Worm (Caenorhabditis elegans) whole organism, L1 larva: Measurements from ENCODE around the gene sbds-1.

ENCODE experiments used
- Y116A8C.19 ChIP-seq: sonication (generic microtip); optimal IDR thresholded peaks from 2 replicates; lab custom pipeline; 2016; ENCODE audit warnings: missing compliant biosample characterization, missing genetic modification characterization, borderline replicate concordance
- aha-1 ChIP-seq: fragments of 150-350 bp; optimal IDR thresholded peaks from 2 replicates; lab custom pipeline; 2014; ENCODE audit warnings: missing biosample characterization, missing genetic modification characterization
- ama-1 ChIP-seq: fragments of 150-350 bp; optimal IDR thresholded peaks from 2 replicates; lab custom pipeline; 2014
- blmp-1 ChIP-seq: fragments of 150-350 bp; optimal IDR thresholded peaks from 2 replicates; lab custom pipeline; 2014; ENCODE audit warnings: missing biosample characterization, missing genetic modification characterization
- ceh-88 ChIP-seq: fragments of 200-800 bp; sonication (Bioruptor generic); IDR thresholded peaks from 2 replicates; pipeline ENCODE4 v1.3.6; 2022; ENCODE audit warnings: missing genetic modification characterization, missing compliant biosample characterization
- efl-1 ChIP-seq, 4 experiments: fragments of 150-350 bp; optimal IDR thresholded peaks in 3 of 4; peaks in 1 of 4; 1 replicate in 1 of 4; 2 replicates in 3 of 4; lab custom pipeline; 2014; ENCODE audit warnings: missing biosample characterization in 2 of 4, missing genetic modification characterization in 2 of 4, missing genetic modification reagents in 2 of 4
- egl-13 ChIP-seq: sonication (generic microtip); optimal IDR thresholded peaks from 2 replicates; lab custom pipeline; 2016; ENCODE audit warnings: missing genotype, missing genetic modification reagents, missing genetic modification characterization, missing compliant biosample characterization
- egl-27 ChIP-seq, 2 experiments: fragments of 150-350 bp in 1 of 2; sonication (generic microtip); optimal IDR thresholded peaks; 3 replicates each; lab custom pipeline; 2017 to 2018; ENCODE audit warnings: missing biosample characterization in 2 of 2, missing genetic modification characterization in 2 of 2, missing genetic modification reagents in 2 of 2
- elt-2 ChIP-seq: sonication (generic microtip); optimal IDR thresholded peaks from 2 replicates; lab custom pipeline; 2016; ENCODE audit warnings: missing genetic modification characterization, mild to moderate bottlenecking, inconsistent platforms, missing compliant biosample characterization, missing genetic modification reagents
- elt-3 ChIP-seq, 6 experiments: fragments of 150-350 bp in 1 of 6; sonication (generic microtip); optimal IDR thresholded peaks; 2 replicates each; lab custom pipeline; 2017 to 2018; ENCODE audit warnings: missing biosample characterization in 6 of 6, missing genetic modification characterization in 6 of 6, inconsistent platforms in 1 of 6
- fkh-4 ChIP-seq: sonication (generic microtip); optimal IDR thresholded peaks from 2 replicates; lab custom pipeline; 2016; ENCODE audit warnings: missing compliant biosample characterization, missing genetic modification characterization, borderline replicate concordance
- fos-1 ChIP-seq: fragments of 150-350 bp; optimal IDR thresholded peaks from 2 replicates; lab custom pipeline; 2014; ENCODE audit warnings: missing biosample characterization, missing genetic modification characterization
- hpl-2 ChIP-seq: fragments of 150-350 bp; optimal IDR thresholded peaks from 2 replicates; lab custom pipeline; 2014; ENCODE audit warnings: missing biosample characterization, missing genetic modification reagents, missing genetic modification characterization
- irx-1 ChIP-seq: sonication (generic microtip); optimal IDR thresholded peaks from 2 replicates; lab custom pipeline; 2016; ENCODE audit warnings: missing genetic modification characterization, missing compliant biosample characterization
- lin-13 ChIP-seq: fragments of 150-350 bp; optimal IDR thresholded peaks from 2 replicates; lab custom pipeline; 2014; ENCODE audit warnings: missing biosample characterization, missing genetic modification reagents, missing genetic modification characterization
- lin-14 ChIP-seq: fragments of 200-800 bp; sonication (Bioruptor generic); optimal IDR thresholded peaks from 2 replicates; lab custom pipeline; 2018; ENCODE audit warnings: mild to moderate bottlenecking, missing genetic modification characterization, moderate library complexity, missing compliant biosample characterization
- lin-15B ChIP-seq: fragments of 150-350 bp; sonication (generic microtip); optimal IDR thresholded peaks from 3 replicates; lab custom pipeline; 2014; ENCODE audit warnings: missing biosample characterization, missing genetic modification characterization
- lin-35 ChIP-seq, 2 experiments: fragments of 150-350 bp; optimal IDR thresholded peaks; 2 replicates each; lab custom pipeline; 2014; ENCODE audit warnings: missing biosample characterization in 2 of 2, missing genetic modification characterization in 2 of 2, missing genetic modification reagents in 2 of 2
- lsy-2 ChIP-seq, 2 experiments: fragments of 150-350 bp; optimal IDR thresholded peaks; 2 replicates each; lab custom pipeline; 2014; ENCODE audit warnings: missing biosample characterization in 2 of 2, missing genetic modification characterization in 2 of 2
- mab-9 ChIP-seq: fragments of 200-800 bp; sonication (Bioruptor generic); IDR thresholded peaks from 2 replicates; pipeline ENCODE4 v1.3.6; 2022; ENCODE audit warnings: missing genetic modification reagents, missing genetic modification characterization, missing compliant biosample characterization
- mdl-1 ChIP-seq, 2 experiments: fragments of 150-350 bp; optimal IDR thresholded peaks; 2 replicates each; lab custom pipeline; 2014 to 2017; ENCODE audit warnings: missing biosample characterization in 2 of 2, missing genetic modification characterization in 2 of 2, inconsistent platforms in 1 of 2
- mep-1 ChIP-seq: fragments of 150-350 bp; optimal IDR thresholded peaks from 2 replicates; lab custom pipeline; 2014; ENCODE audit warnings: missing biosample characterization, missing genetic modification characterization
- nhr-19 ChIP-seq: fragments of 200-800 bp; sonication (Bioruptor generic); conservative IDR thresholded peaks from 2 replicates; pipeline ENCODE4 v1.3.6; 2022; ENCODE audit warnings: missing genetic modification characterization, missing compliant biosample characterization
- nhr-20 ChIP-seq: sonication (generic microtip); optimal IDR thresholded peaks from 2 replicates; lab custom pipeline; 2016; ENCODE audit warnings: mild to moderate bottlenecking, missing genetic modification characterization, missing compliant biosample characterization
- nhr-237 ChIP-seq: fragments of 150-350 bp; optimal IDR thresholded peaks from 2 replicates; lab custom pipeline; 2014; ENCODE audit warnings: missing biosample characterization, missing genetic modification characterization
- nhr-47 ChIP-seq: sonication (generic microtip); optimal IDR thresholded peaks from 2 replicates; lab custom pipeline; 2016; ENCODE audit warnings: mild to moderate bottlenecking, missing genetic modification characterization, moderate library complexity, missing compliant biosample characterization
- nhr-85 ChIP-seq: sonication (generic microtip); peaks from one replicate; lab custom pipeline; 2016; ENCODE audit warnings: missing genetic modification characterization, inconsistent platforms, missing compliant biosample characterization
- nhr-90 ChIP-seq: sonication (generic microtip); optimal IDR thresholded peaks from 2 replicates; lab custom pipeline; 2016; ENCODE audit warnings: mild to moderate bottlenecking, missing genetic modification characterization, missing compliant biosample characterization; ENCODE audit not compliant: poor library complexity
- skn-1 ChIP-seq: fragments of 150-350 bp; optimal IDR thresholded peaks from 2 replicates; lab custom pipeline; 2014; ENCODE audit warnings: missing biosample characterization, missing genetic modification characterization
- snu-23 ChIP-seq: sonication (generic microtip); optimal IDR thresholded peaks from 2 replicates; lab custom pipeline; 2016; ENCODE audit warnings: missing genetic modification characterization, missing compliant biosample characterization
- sptf-1 ChIP-seq: fragments of 150-350 bp; optimal IDR thresholded peaks from 2 replicates; lab custom pipeline; 2014; ENCODE audit warnings: missing biosample characterization, missing genetic modification characterization
- unc-130 ChIP-seq: fragments of 150-350 bp; optimal IDR thresholded peaks from 2 replicates; lab custom pipeline; 2017; ENCODE audit warnings: missing biosample characterization, missing genetic modification characterization, inconsistent platforms
- unc-30 ChIP-seq: sonication (generic microtip); optimal IDR thresholded peaks from 2 replicates; lab custom pipeline; 2017; ENCODE audit warnings: missing biosample characterization, missing genetic modification characterization
- zip-4 ChIP-seq: fragments of 200-800 bp; sonication (Bioruptor generic); optimal IDR thresholded peaks from 2 replicates; lab custom pipeline; 2018; ENCODE audit warnings: mild to moderate bottlenecking, missing genetic modification characterization, moderate library complexity, missing compliant biosample characterization
- ztf-4 ChIP-seq: fragments of 150-350 bp; optimal IDR thresholded peaks from 2 replicates; lab custom pipeline; 2014; ENCODE audit warnings: missing biosample characterization, missing genetic modification characterization

Gene sbds-1

ce11 chrIII:623754-624153 lies 14.5 kb downstream of the sbds-1 start (continued):
- peak; percentile 83 for TF ChIP-seq unc-130
- no peak; the same call in 1 of the 2 replicates for TF ChIP-seq ceh-88 (GFP tag; lab: Robert Waterston, UW)
- peak; percentile 84 for TF ChIP-seq blmp-1
- peak; percentile 78 to 84 for TF ChIP-seq lin-35 (GFP tag; optimal IDR thresholded peaks at IDR 0.05; lab: Kevin White, UChicago)
- TF ChIP-seq skn-1 (tag; lab: Kevin White, UChicago) = peak; percentile 86
- TF ChIP-seq unc-30 (tag; lab: Kevin White, UChicago) = no peak
- TF ChIP-seq lin-15B (tag; lab: Kevin White, UChicago) = peak; percentile 43
- TF ChIP-seq egl-13 (tag; lab: Kevin White, UChicago) = peak; percentile 72
- TF ChIP-seq mab-9 (GFP tag; lab: Robert Waterston, UW) = no peak; the same call in 1 of the 2 replicates
- TF ChIP-seq irx-1 (tag; lab: Kevin White, UChicago) = no peak

ce11 chrIII:620204-620718 lies 18.0 kb downstream of the sbds-1 start, which contains the start of gene T19C3.4:
Gene T19C3.4, minus strand, starts transcription at chrIII:620254.
- no peak for TF ChIP-seq fos-1
- TF ChIP-seq zip-4 (GFP tag; lab: Kevin White, UChicago) = no peak
- TF ChIP-seq lin-35 (GFP tag; optimal IDR thresholded peaks at IDR 0.05; lab: Kevin White, UChicago) = peak in 1 of 2 experiments; percentile 52
- TF ChIP-seq ztf-4 (tag; lab: Kevin White, UChicago) = no peak
- no peak for TF ChIP-seq fkh-4
- TF ChIP-seq mdl-1 (tag; optimal IDR thresholded peaks at IDR 0.05; lab: Kevin White, UChicago) = peak in 1 of 2 experiments; percentile 30
- no peak for TF ChIP-seq efl-1 (optimal IDR thresholded peaks at IDR 0.05; lab: Kevin White, UChicago)
- TF ChIP-seq efl-1 (GFP tag; optimal IDR thresholded peaks at IDR 0.05 in 1 of 2; lab: Kevin White, UChicago) = peak in 1 of 2 experiments; percentile 35
- TF ChIP-seq nhr-47 = no peak
- peak; percentile 16 for TF ChIP-seq snu-23
- peak; percentile 9 for TF ChIP-seq nhr-90 (tag; lab: Kevin White, UChicago)
- peak in 1 of 2 experiments; percentile 19 for TF ChIP-seq lsy-2 (tag; optimal IDR thresholded peaks at IDR 0.05; lab: Kevin White, UChicago)
- peak; percentile 27 for TF ChIP-seq elt-2 (tag; lab: Kevin White, UChicago)
- TF ChIP-seq lin-13 (GFP tag; lab: Kevin White, UChicago) = no peak
- no peak for TF ChIP-seq nhr-237
- peak; percentile 73 for TF ChIP-seq nhr-85 (tag; lab: Kevin White, UChicago)
- TF ChIP-seq nhr-19 (GFP tag; lab: Robert Waterston, UW) = no peak; the same call in 1 of the 2 replicates
- TF ChIP-seq sptf-1 (tag; lab: Kevin White, UChicago) = no peak
- TF ChIP-seq elt-3 (tag; optimal IDR thresholded peaks at IDR 0.05; lab: Kevin White, UChicago) = no peak

ce11 chrIII:617467-617866 lies 20.8 kb downstream of the sbds-1 start, which contains the start of gene T19C3.2:
Gene T19C3.2, minus strand, starts transcription at chrIII:617567.
- TF ChIP-seq mep-1 (tag; lab: Kevin White, UChicago) (no peak), hpl-2 (GFP tag; lab: Kevin White, UChicago) (no peak), irx-1 (tag; lab: Kevin White, UChicago) (no peak), ama-1 (lab: Kevin White, UChicago) (no peak), aha-1 (no peak), nhr-20 (tag; lab: Kevin White, UChicago) (no peak), Y116A8C.19 (no peak)

ce11 chrIII:614447-614846 lies 23.8 kb downstream of the sbds-1 start, which contains the start of gene T19C3.3:
Gene T19C3.3, minus strand, starts transcription at chrIII:614547.
- TF ChIP-seq egl-27 (tag; optimal IDR thresholded peaks at IDR 0.05; lab: Kevin White, UChicago) = no peak
- peak; percentile 12 for TF ChIP-seq lin-14 (GFP tag; lab: Kevin White, UChicago)
- TF ChIP-seq, all 84 proteins: peak for 1
